Worm (Caenorhabditis elegans) whole organism, late embryonic: Measurements from ENCODE around the gene fbxa-156.

ENCODE experiments used
- Y22D7AL.16 ChIP-seq: sonication (generic microtip); optimal IDR thresholded peaks from 2 replicates; lab custom pipeline; 2016; ENCODE audit warnings: missing genetic modification characterization, missing compliant biosample characterization
- ama-1 ChIP-seq: fragments of 150-350 bp; optimal IDR thresholded peaks from 2 replicates; lab custom pipeline; 2014
- ceh-31 ChIP-seq: sonication (generic microtip); optimal IDR thresholded peaks from 2 replicates; lab custom pipeline; 2016; ENCODE audit warnings: missing genetic modification characterization, missing compliant biosample characterization
- ceh-9 ChIP-seq: sonication (generic microtip); optimal IDR thresholded peaks from 2 replicates; lab custom pipeline; 2016; ENCODE audit warnings: mild to moderate bottlenecking, missing genetic modification characterization, inconsistent platforms, missing compliant biosample characterization
- ets-4 ChIP-seq: sonication (generic microtip); optimal IDR thresholded peaks from 2 replicates; lab custom pipeline; 2016; ENCODE audit warnings: missing genetic modification characterization, missing compliant biosample characterization
- fkh-10 ChIP-seq: fragments of 150-350 bp; optimal IDR thresholded peaks from 2 replicates; lab custom pipeline; 2014; ENCODE audit warnings: missing biosample characterization, missing genetic modification reagents, missing genetic modification characterization
- pat-9 ChIP-seq: fragments of 200-800 bp; sonication (Bioruptor generic); optimal IDR thresholded peaks from 2 replicates; lab custom pipeline; 2018; ENCODE audit warnings: mild to moderate bottlenecking, missing genetic modification characterization, moderate library complexity, missing compliant biosample characterization

- no peak for TF ChIP-seq Y22D7AL.16 (tag; lab: Kevin White, UChicago)
- no peak for TF ChIP-seq ceh-31 (tag; lab: Kevin White, UChicago)
- TF ChIP-seq fkh-10, result no peak
- no peak for TF ChIP-seq ceh-9 (tag; lab: Kevin White, UChicago)
- TF ChIP-seq pat-9 (tag; lab: Kevin White, UChicago), result no peak
- TF ChIP-seq ama-1, result no peak
- no peak for TF ChIP-seq ets-4
These were observed 37.5 kb downstream of the fbxa-156 start for ce11 chrV:17859065-17859464.
